Worm (Caenorhabditis elegans) whole organism, early embryonic: ENCODE data around the gene fli-1.

Source experiments
- B0310.2 ChIP-seq: sonication (generic microtip); optimal IDR thresholded peaks from 2 replicates; lab custom pipeline; 2016; ENCODE audit warnings: mild to moderate bottlenecking, missing genetic modification characterization, missing compliant biosample characterization
- F13C5.2 ChIP-seq: sonication (generic microtip); optimal IDR thresholded peaks from 2 replicates; lab custom pipeline; 2017; ENCODE audit warnings: mild to moderate bottlenecking, missing genetic modification characterization, inconsistent platforms, missing compliant biosample characterization
- aly-1 ChIP-seq: sonication (generic microtip); optimal IDR thresholded peaks from 2 replicates; lab custom pipeline; 2016; ENCODE audit warnings: missing genetic modification characterization, missing compliant biosample characterization
- ama-1 ChIP-seq: fragments of 150-350 bp; optimal IDR thresholded peaks from 2 replicates; lab custom pipeline; 2014
- ceh-13 ChIP-seq: fragments of 200-800 bp; sonication (Bioruptor generic); optimal IDR thresholded peaks from 2 replicates; lab custom pipeline; 2018; ENCODE audit warnings: mild to moderate bottlenecking, missing genetic modification characterization, missing compliant biosample characterization
- ceh-36 ChIP-seq: sonication (generic microtip); optimal IDR thresholded peaks from 2 replicates; lab custom pipeline; 2016; ENCODE audit warnings: missing genetic modification characterization, inconsistent platforms, missing compliant biosample characterization
- ets-7 ChIP-seq: sonication (generic microtip); optimal IDR thresholded peaks from 2 replicates; lab custom pipeline; 2016; ENCODE audit warnings: missing genotype, missing genetic modification characterization, missing compliant biosample characterization
- flt-1 ChIP-seq: fragments of 200-800 bp; sonication (Bioruptor generic); IDR thresholded peaks from 2 replicates; pipeline ENCODE4 v1.3.6; 2022; ENCODE audit warnings: missing genetic modification characterization, missing compliant biosample characterization
- hmbx-1 ChIP-seq: sonication (generic microtip); optimal IDR thresholded peaks from 2 replicates; lab custom pipeline; 2016; ENCODE audit warnings: mild to moderate bottlenecking, missing genetic modification characterization, missing compliant biosample characterization
- hmg-4 ChIP-seq: fragments of 200-800 bp; sonication (Bioruptor generic); optimal IDR thresholded peaks from 2 replicates; lab custom pipeline; 2018; ENCODE audit warnings: mild to moderate bottlenecking, missing genetic modification characterization, missing compliant biosample characterization
- hnd-1 ChIP-seq: sonication (generic microtip); optimal IDR thresholded peaks from 2 replicates; lab custom pipeline; 2016; ENCODE audit warnings: missing genetic modification characterization, missing compliant biosample characterization
- pes-1 ChIP-seq: fragments of 200-800 bp; sonication (Bioruptor generic); IDR thresholded peaks from 2 replicates; pipeline ENCODE4 v1.3.6; 2022; ENCODE audit warnings: missing genetic modification reagents, missing genetic modification characterization, missing compliant biosample characterization
- scrt-1 ChIP-seq: fragments of 200-800 bp; sonication (Bioruptor generic); IDR thresholded peaks from 2 replicates; pipeline ENCODE4 v1.3.6; 2022; ENCODE audit warnings: missing genetic modification characterization, missing compliant biosample characterization
- sea-1 ChIP-seq: fragments of 200-800 bp; sonication (Bioruptor generic); conservative IDR thresholded peaks from 2 replicates; pipeline ENCODE4 v1.3.6; 2022; ENCODE audit warnings: missing genetic modification characterization, missing compliant biosample characterization
- tbx-11 ChIP-seq: fragments of 200-800 bp; sonication (Bioruptor generic); IDR thresholded peaks from 2 replicates; pipeline ENCODE4 v1.3.6; 2022; ENCODE audit warnings: missing genetic modification characterization, missing compliant biosample characterization
- tbx-37 ChIP-seq: fragments of 200-800 bp; sonication (Bioruptor generic); conservative IDR thresholded peaks from 2 replicates; pipeline ENCODE4 v1.3.6; 2022; ENCODE audit warnings: missing genetic modification reagents, missing genetic modification characterization, missing compliant biosample characterization
- tra-4 ChIP-seq: sonication (generic microtip); optimal IDR thresholded peaks from 2 replicates; lab custom pipeline; 2017; ENCODE audit warnings: missing genetic modification characterization, missing compliant biosample characterization

The fli-1 gene

DNA sequence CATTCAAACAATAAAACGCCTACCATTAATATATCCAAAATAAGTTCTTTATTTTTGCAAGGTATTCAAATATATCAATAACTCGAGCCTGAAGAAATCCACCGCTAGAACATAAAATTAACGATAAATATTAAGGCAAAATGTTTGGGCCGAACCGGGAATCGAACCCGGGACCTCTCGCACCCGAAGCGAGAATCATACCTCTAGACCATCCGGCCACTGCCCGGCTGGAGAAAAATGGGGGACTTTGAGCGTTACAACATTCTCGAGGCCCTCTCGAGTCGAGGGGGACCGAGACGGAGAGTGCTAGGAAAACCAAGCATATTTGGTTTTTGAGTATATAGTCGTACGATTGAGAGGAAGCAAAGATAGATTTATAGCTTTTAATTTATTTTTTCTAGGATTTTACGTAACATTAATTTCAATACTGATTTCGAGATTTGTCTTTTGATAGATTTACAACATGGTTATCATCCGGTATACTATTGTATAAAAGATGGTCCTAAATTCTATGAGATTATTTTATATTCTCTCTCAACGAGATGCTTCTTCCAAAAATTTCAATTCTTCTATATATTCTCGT lies 33.2 kb downstream of the fli-1 start, which contains the start of gene flp-23:
TSS of gene flp-23 (plus strand) at position 533 of the 583 bp plus-strand sequence.
- TF ChIP-seq aly-1 (tag; lab: Kevin White, UChicago): peak; percentile 88
- peak; percentile 87 for TF ChIP-seq flt-1 (GFP tag; lab: Robert Waterston, UW)
- TF ChIP-seq ceh-36: peak; percentile 79
- TF ChIP-seq pes-1 (GFP tag; lab: Robert Waterston, UW): peak; percentile 91
- peak; percentile 85 for TF ChIP-seq hmg-4 (GFP tag; lab: Kevin White, UChicago)
- peak; percentile 90 for TF ChIP-seq scrt-1
- TF ChIP-seq hmbx-1: peak; percentile 48
- TF ChIP-seq B0310.2 (tag; lab: Kevin White, UChicago): peak; percentile 45
- TF ChIP-seq tra-4: peak; percentile 59
- no peak for TF ChIP-seq ama-1 (lab: Kevin White, UChicago)
- peak; percentile 89 for TF ChIP-seq sea-1 (GFP tag; lab: Robert Waterston, UW)
- peak; percentile 58 for TF ChIP-seq ets-7 (tag; lab: Kevin White, UChicago)
- peak; percentile 80; the same call in 1 of the 2 replicates for TF ChIP-seq tbx-37 (GFP tag; lab: Robert Waterston, UW)
- TF ChIP-seq tbx-11: peak; percentile 74
- TF ChIP-seq hnd-1 (tag; lab: Kevin White, UChicago): peak; percentile 60
- TF ChIP-seq F13C5.2 (tag; lab: Kevin White, UChicago): peak; percentile 87
- peak; percentile 69 for TF ChIP-seq ceh-13 (GFP tag; lab: Kevin White, UChicago)

DNA sequence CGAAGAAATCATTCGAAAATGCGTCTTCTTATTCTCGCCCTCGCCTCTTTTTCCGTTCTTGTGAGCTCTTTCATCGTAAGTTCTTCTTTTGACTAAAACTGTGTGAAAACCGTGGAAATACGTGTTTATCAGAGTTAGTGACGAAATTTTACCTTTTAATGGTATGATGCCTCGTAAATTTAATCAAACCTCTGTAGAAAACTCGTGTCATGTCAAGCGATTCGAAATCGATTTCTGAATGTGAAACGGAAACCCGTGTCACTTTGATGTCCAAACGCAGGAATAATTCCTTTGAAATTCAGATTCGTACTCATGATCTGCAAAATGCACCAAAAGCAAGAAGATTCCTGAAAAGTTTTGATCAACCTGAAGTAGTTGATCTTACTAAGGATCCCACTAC lies 34.9 kb downstream of the fli-1 start, which contains the start of gene F22B7.3:
TSS of gene F22B7.3 (plus strand) at position 301 of the 400 bp plus-strand sequence.
- TF ChIP-seq hmbx-1: no peak
- TF ChIP-seq ama-1 (lab: Kevin White, UChicago): no peak
- TF ChIP-seq F13C5.2 (tag; lab: Kevin White, UChicago): no peak
- no peak for TF ChIP-seq ceh-36
- TF ChIP-seq tbx-37 (GFP tag; lab: Robert Waterston, UW): no peak
- TF ChIP-seq ets-7 (tag; lab: Kevin White, UChicago): no peak
- no peak for TF ChIP-seq ceh-13 (GFP tag; lab: Kevin White, UChicago)

DNA sequence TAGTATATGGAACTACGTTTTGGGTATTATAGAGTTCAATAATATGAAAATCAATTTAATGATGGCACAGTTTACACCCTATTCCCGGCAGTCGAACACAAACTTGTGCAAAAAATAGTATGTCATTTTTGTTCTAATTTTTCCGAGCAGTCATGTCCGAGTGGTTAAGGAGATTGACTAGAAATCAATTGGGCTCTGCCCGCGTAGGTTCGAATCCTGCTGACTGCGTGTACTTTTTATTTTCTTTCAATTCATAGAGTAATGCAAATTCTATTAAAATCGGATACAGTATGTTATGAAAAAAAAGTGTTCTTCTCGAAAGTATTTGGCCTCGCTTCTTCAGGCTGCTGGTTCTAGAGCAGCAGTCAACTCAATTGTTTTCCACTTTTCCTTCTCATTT lies 37.5 kb downstream of the fli-1 start:
- TF ChIP-seq ceh-13 (GFP tag; lab: Kevin White, UChicago): no peak
- no peak for TF ChIP-seq pes-1 (GFP tag; lab: Robert Waterston, UW)
- no peak for TF ChIP-seq aly-1 (tag; lab: Kevin White, UChicago)
- TF ChIP-seq sea-1 (GFP tag; lab: Robert Waterston, UW): no peak
- no peak for TF ChIP-seq F13C5.2 (tag; lab: Kevin White, UChicago)
- no peak for TF ChIP-seq ama-1 (lab: Kevin White, UChicago)
- no peak for TF ChIP-seq hnd-1 (tag; lab: Kevin White, UChicago)
- TF ChIP-seq ets-7 (tag; lab: Kevin White, UChicago): no peak
- TF ChIP-seq B0310.2 (tag; lab: Kevin White, UChicago): no peak
- no peak for TF ChIP-seq tbx-11
- no peak for TF ChIP-seq scrt-1
- no peak for TF ChIP-seq tbx-37 (GFP tag; lab: Robert Waterston, UW)
- no peak for TF ChIP-seq flt-1 (GFP tag; lab: Robert Waterston, UW)
- no peak for TF ChIP-seq hmg-4 (GFP tag; lab: Kevin White, UChicago)

DNA sequence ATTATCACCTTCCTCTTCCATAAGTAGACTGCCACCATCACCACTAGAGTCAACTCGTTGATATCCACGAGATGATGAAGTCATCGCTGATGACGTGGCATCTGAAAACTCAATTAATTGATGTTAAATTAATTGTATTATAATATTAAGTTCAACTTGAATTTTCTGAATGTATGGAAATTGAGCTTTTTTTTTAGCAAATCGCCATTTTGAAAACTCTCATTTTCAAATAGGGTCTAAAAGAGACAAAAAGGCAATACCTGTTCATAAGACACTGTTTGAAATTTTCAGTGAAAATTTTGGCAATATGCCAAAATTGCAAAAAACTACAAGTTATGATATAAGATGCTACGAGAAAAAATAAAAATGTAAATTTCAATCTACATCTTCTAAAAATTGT lies 39.9 kb downstream of the fli-1 start, which contains the start of gene twk-7:
TSS of gene twk-7 (minus strand) at position 101 of the 400 bp plus-strand sequence.
- TF ChIP-seq pes-1 (GFP tag; lab: Robert Waterston, UW) (no peak), hmg-4 (GFP tag; lab: Kevin White, UChicago) (no peak), hnd-1 (tag; lab: Kevin White, UChicago) (no peak), aly-1 (tag; lab: Kevin White, UChicago) (no peak)

DNA sequence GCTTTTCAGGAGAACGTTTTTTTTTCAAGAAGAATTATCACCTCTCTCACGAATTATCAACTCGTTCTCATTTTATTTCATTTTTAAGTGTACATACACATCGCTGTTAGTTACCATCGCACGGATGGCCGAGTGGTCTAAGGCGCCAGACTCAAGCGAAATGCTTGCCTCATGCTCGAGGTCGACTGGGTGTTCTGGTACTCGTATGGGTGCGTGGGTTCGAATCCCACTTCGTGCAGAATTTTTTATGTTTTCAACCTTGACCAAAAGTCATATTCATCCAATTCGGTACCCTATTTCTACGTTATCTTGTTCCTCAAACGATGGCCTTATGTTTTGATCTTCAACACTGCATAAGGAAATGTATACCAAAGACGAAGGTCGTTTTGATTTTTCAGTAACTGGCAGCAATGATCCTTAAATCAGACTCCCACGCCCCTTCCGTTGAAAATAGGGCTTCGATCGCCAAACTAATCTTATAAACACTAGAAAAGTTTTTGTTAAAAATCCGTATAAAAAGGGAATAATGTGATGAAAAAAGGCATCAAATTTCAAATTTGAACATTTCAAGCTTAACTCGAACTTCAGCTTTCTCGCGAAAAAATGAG lies 44.2 kb downstream of the fli-1 start, which contains the start of gene fip-1:
TSS of gene fip-1 (plus strand) at position 558 of the 608 bp plus-strand sequence.
- TF ChIP-seq scrt-1: peak; percentile 40; the same call in 1 of the 2 replicates
- no peak for TF ChIP-seq hnd-1 (tag; lab: Kevin White, UChicago)

DNA sequence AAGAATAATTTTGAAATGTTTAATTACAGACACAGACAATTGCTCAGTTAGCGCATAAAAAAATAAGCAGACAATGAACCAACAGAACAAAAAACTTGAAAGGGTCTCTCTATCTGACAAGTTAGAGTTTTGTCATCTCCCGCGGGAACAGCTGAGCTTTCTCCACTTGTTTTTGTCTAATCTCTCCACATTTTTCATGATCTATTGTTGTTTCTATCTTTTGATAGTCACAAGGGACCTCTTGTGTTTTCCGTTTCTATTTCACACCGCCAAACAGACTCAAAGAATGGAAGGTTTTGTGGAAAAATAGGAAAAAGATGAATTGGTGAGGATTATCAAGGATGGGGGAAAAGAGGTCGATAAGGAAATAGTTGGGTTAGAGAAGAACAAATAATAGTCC lies 46.7 kb downstream of the fli-1 start:
- TF ChIP-seq tbx-11: no peak
- no peak for TF ChIP-seq hmg-4 (GFP tag; lab: Kevin White, UChicago)

DNA sequence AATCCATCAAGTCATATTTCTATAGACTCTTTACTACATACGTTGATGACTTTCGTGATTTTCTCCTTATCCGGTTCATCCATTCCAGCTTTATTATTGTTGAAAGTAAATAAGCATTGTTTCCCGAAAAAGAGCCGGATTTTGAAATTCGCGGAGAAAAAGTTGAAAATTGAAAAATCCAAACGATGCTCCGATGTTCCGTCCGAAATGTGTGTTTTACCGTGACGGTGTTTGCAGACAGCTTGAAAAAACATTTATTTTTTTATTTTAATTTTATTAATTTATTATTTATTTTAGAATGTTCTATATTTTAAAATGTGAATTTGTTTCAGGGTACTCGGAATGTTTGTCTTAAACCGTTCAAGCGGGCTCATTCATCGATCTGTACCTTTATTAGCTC lies 52.7 kb downstream of the fli-1 start, which contains the start of gene dnj-10:
TSS of gene dnj-10 (plus strand) at position 333 of the 400 bp plus-strand sequence.
- TF ChIP-seq sea-1 (GFP tag; lab: Robert Waterston, UW) (no peak), ceh-13 (GFP tag; lab: Kevin White, UChicago) (no peak), hmbx-1 (no peak), scrt-1 (no peak), tbx-11 (no peak), pes-1 (GFP tag; lab: Robert Waterston, UW) (no peak)

DNA sequence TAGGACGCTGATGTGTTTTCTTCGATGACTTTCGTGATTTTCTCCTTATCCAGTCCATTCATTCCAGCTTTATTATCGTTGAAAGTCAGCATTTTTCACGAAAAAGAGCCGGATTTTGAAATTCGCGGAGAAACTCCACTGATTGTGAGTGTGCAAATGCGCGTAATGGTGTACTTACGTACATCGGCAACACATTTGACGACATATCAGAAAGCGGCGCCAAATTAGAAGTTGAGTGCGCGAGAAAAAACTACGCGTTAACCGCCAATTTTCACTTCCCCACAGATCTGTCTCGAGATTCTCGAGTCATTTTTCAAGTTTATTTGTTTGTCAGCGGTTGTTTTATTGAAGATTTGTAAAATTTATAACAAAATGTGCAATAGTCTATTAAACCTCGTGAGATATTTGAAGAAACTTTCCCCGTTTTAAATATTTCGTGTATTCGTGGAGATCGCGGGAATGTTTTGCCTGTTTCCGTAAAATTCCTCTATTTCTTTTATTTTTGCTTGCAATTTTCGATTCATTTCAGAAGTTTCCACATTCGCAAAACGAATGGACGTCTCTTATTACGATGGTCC lies 55.0 kb downstream of the fli-1 start, which contains the start of the genes polk-1 and gpr-1:
TSS of gene polk-1 (minus strand) at position 186 of the 578 bp plus-strand sequence.
TSS of gene gpr-1 (plus strand) at position 528 of the 578 bp plus-strand sequence.
- TF ChIP-seq aly-1 (tag; lab: Kevin White, UChicago) (no peak), sea-1 (GFP tag; lab: Robert Waterston, UW) (no peak), ceh-13 (GFP tag; lab: Kevin White, UChicago) (no peak), tbx-11 (no peak), hmg-4 (GFP tag; lab: Kevin White, UChicago) (no peak), scrt-1 (no peak), F13C5.2 (tag; lab: Kevin White, UChicago) (no peak), hmbx-1 (no peak), flt-1 (GFP tag; lab: Robert Waterston, UW) (no peak), ets-7 (tag; lab: Kevin White, UChicago) (no peak), ama-1 (lab: Kevin White, UChicago) (no peak), tra-4 (no peak), tbx-37 (GFP tag; lab: Robert Waterston, UW) (no peak)
